Worm (Caenorhabditis elegans) whole organism, L1 larva: ENCODE data around the gene ZK381.62.
A peak's percentile ranks its signal among the peaks of the same experiment; 100 is the strongest.

Experiments used
- C16A3.4 ChIP-seq: fragments of 150-350 bp; optimal IDR thresholded peaks from 2 replicates; lab custom pipeline; 2014; ENCODE audit warnings: missing biosample characterization, missing genetic modification characterization
- Y116A8C.19 ChIP-seq: sonication (generic microtip); optimal IDR thresholded peaks from 2 replicates; lab custom pipeline; 2016; ENCODE audit warnings: missing compliant biosample characterization, missing genetic modification characterization, borderline replicate concordance
- aha-1 ChIP-seq: fragments of 150-350 bp; optimal IDR thresholded peaks from 2 replicates; lab custom pipeline; 2014; ENCODE audit warnings: missing biosample characterization, missing genetic modification characterization
- alr-1 ChIP-seq: fragments of 200-800 bp; sonication (Bioruptor generic); optimal IDR thresholded peaks from 2 replicates; lab custom pipeline; 2018; ENCODE audit warnings: borderline replicate concordance, mild to moderate bottlenecking, missing genetic modification characterization, missing compliant biosample characterization
- ama-1 ChIP-seq: fragments of 150-350 bp; optimal IDR thresholded peaks from 2 replicates; lab custom pipeline; 2014
- blmp-1 ChIP-seq: fragments of 150-350 bp; optimal IDR thresholded peaks from 2 replicates; lab custom pipeline; 2014; ENCODE audit warnings: missing biosample characterization, missing genetic modification characterization
- ceh-82 ChIP-seq, 3 experiments: fragments of 150-350 bp in 1 of 3; sonication (generic microtip) in 2 of 3; optimal IDR thresholded peaks; 2 replicates each; lab custom pipeline; 2014 to 2017; ENCODE audit warnings: missing biosample characterization in 3 of 3, missing genetic modification characterization in 3 of 3
- ces-1 ChIP-seq: fragments of 150-350 bp; optimal IDR thresholded peaks from 2 replicates; lab custom pipeline; 2014; ENCODE audit warnings: missing biosample characterization, missing genetic modification reagents, missing genetic modification characterization
- dpl-1 ChIP-seq, 3 experiments: fragments of 150-350 bp in 2 of 3; sonication (generic microtip) in 1 of 3; optimal IDR thresholded peaks; 2 replicates each; lab custom pipeline; 2014 to 2017; ENCODE audit warnings: missing biosample characterization in 3 of 3, missing genetic modification characterization in 3 of 3, missing genetic modification reagents in 3 of 3
- dsc-1 ChIP-seq: sonication (generic microtip); optimal IDR thresholded peaks from 2 replicates; lab custom pipeline; 2016; ENCODE audit warnings: mild to moderate bottlenecking, missing genetic modification characterization, missing compliant biosample characterization
- efl-1 ChIP-seq, 4 experiments: fragments of 150-350 bp; optimal IDR thresholded peaks in 3 of 4; peaks in 1 of 4; 1 replicate in 1 of 4; 2 replicates in 3 of 4; lab custom pipeline; 2014; ENCODE audit warnings: missing biosample characterization in 2 of 4, missing genetic modification characterization in 2 of 4, missing genetic modification reagents in 2 of 4
- elt-2 ChIP-seq: sonication (generic microtip); optimal IDR thresholded peaks from 2 replicates; lab custom pipeline; 2016; ENCODE audit warnings: missing genetic modification characterization, mild to moderate bottlenecking, inconsistent platforms, missing compliant biosample characterization, missing genetic modification reagents
- ets-5 ChIP-seq: fragments of 200-800 bp; sonication (Bioruptor generic); IDR thresholded peaks from 2 replicates; pipeline ENCODE4 v1.3.6; 2022; ENCODE audit warnings: missing genetic modification characterization, missing compliant biosample characterization
- fkh-10 ChIP-seq: sonication (generic microtip); optimal IDR thresholded peaks from 2 replicates; lab custom pipeline; 2017; ENCODE audit warnings: missing biosample characterization, missing genetic modification reagents, missing genetic modification characterization
- fkh-8 ChIP-seq: sonication (generic microtip); optimal IDR thresholded peaks from 2 replicates; lab custom pipeline; 2016; ENCODE audit warnings: mild to moderate bottlenecking, missing genetic modification characterization, missing compliant biosample characterization
- fos-1 ChIP-seq: fragments of 150-350 bp; optimal IDR thresholded peaks from 2 replicates; lab custom pipeline; 2014; ENCODE audit warnings: missing biosample characterization, missing genetic modification characterization
- hlh-17 ChIP-seq: fragments of 200-800 bp; sonication (Bioruptor generic); optimal IDR thresholded peaks from 2 replicates; lab custom pipeline; 2018; ENCODE audit warnings: missing genetic modification characterization, mild to moderate bottlenecking, missing compliant biosample characterization, moderate library complexity, borderline replicate concordance
- irx-1 ChIP-seq: sonication (generic microtip); optimal IDR thresholded peaks from 2 replicates; lab custom pipeline; 2016; ENCODE audit warnings: missing genetic modification characterization, missing compliant biosample characterization
- isw-1 ChIP-seq: fragments of 200-800 bp; sonication (Bioruptor generic); IDR thresholded peaks from 2 replicates; pipeline ENCODE4 v1.3.6; 2022; ENCODE audit warnings: missing genetic modification characterization, missing compliant biosample characterization
- lin-14 ChIP-seq: fragments of 200-800 bp; sonication (Bioruptor generic); optimal IDR thresholded peaks from 2 replicates; lab custom pipeline; 2018; ENCODE audit warnings: mild to moderate bottlenecking, missing genetic modification characterization, moderate library complexity, missing compliant biosample characterization
- lin-15B ChIP-seq: fragments of 150-350 bp; sonication (generic microtip); optimal IDR thresholded peaks from 3 replicates; lab custom pipeline; 2014; ENCODE audit warnings: missing biosample characterization, missing genetic modification characterization
- lin-35 ChIP-seq, 2 experiments: fragments of 150-350 bp; optimal IDR thresholded peaks; 2 replicates each; lab custom pipeline; 2014; ENCODE audit warnings: missing biosample characterization in 2 of 2, missing genetic modification characterization in 2 of 2, missing genetic modification reagents in 2 of 2
- lsy-2 ChIP-seq, 2 experiments: fragments of 150-350 bp; optimal IDR thresholded peaks; 2 replicates each; lab custom pipeline; 2014; ENCODE audit warnings: missing biosample characterization in 2 of 2, missing genetic modification characterization in 2 of 2
- nhr-11 ChIP-seq: fragments of 150-350 bp; optimal IDR thresholded peaks from 2 replicates; lab custom pipeline; 2014; ENCODE audit warnings: missing biosample characterization, missing genetic modification characterization
- nhr-237 ChIP-seq: fragments of 150-350 bp; optimal IDR thresholded peaks from 2 replicates; lab custom pipeline; 2014; ENCODE audit warnings: missing biosample characterization, missing genetic modification characterization
- nhr-71 ChIP-seq: sonication (generic microtip); optimal IDR thresholded peaks from 2 replicates; lab custom pipeline; 2016; ENCODE audit warnings: mild to moderate bottlenecking, missing genetic modification characterization, moderate library complexity, missing compliant biosample characterization
- snu-23 ChIP-seq: sonication (generic microtip); optimal IDR thresholded peaks from 2 replicates; lab custom pipeline; 2016; ENCODE audit warnings: missing genetic modification characterization, missing compliant biosample characterization
- sox-4 ChIP-seq: sonication (generic microtip); optimal IDR thresholded peaks from 2 replicates; lab custom pipeline; 2016; ENCODE audit warnings: missing genetic modification characterization, missing compliant biosample characterization
- swsn-7 ChIP-seq: sonication (generic microtip); optimal IDR thresholded peaks from 2 replicates; lab custom pipeline; 2016; ENCODE audit warnings: missing genetic modification characterization, missing compliant biosample characterization
- tlp-1 ChIP-seq: fragments of 150-350 bp; optimal IDR thresholded peaks from 2 replicates; lab custom pipeline; 2014; ENCODE audit warnings: missing biosample characterization, missing genetic modification characterization
- unc-86 ChIP-seq: sonication (generic microtip); optimal IDR thresholded peaks from 2 replicates; lab custom pipeline; 2016; ENCODE audit warnings: missing genetic modification characterization, missing compliant biosample characterization

Gene ZK381.62

DNA sequence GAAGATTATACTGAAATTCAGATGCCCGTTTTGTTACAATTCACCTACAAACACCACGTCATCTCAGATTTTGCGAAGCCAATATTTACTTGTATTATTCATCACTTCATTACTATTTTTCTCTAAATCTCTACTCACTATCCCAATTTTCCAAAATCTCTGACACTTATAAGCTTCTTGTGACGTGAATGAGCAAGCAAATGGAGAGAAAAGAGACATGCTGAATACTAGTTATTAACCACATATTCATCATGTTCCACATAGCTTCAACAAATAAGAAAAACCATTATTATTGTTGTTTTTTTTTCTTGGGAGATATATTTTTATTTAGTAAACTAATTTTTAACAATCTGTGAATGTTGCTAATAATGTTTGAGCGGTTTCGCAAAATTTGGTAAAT, 19.9 kb downstream of the ZK381.62 start:
- no peak for TF ChIP-seq tlp-1
- no peak for TF ChIP-seq lin-14 (GFP tag; lab: Kevin White, UChicago)
- TF ChIP-seq nhr-237 (tag; lab: Kevin White, UChicago), result no peak
- TF ChIP-seq sox-4 (tag; lab: Kevin White, UChicago), result peak; percentile 34
- no peak for TF ChIP-seq elt-2 (tag; lab: Kevin White, UChicago)
- TF ChIP-seq Y116A8C.19 (tag; lab: Kevin White, UChicago), result no peak
- peak; percentile 49 for TF ChIP-seq fkh-8 (tag; lab: Kevin White, UChicago)
- peak; percentile 69 for TF ChIP-seq dsc-1
- TF ChIP-seq fkh-10, result no peak
- TF ChIP-seq efl-1 (optimal IDR thresholded peaks at IDR 0.05; lab: Kevin White, UChicago), result no peak
- peak in 1 of 2 experiments; percentile 70 for TF ChIP-seq efl-1 (GFP tag; optimal IDR thresholded peaks at IDR 0.05 in 1 of 2; lab: Kevin White, UChicago)
- TF ChIP-seq isw-1 (GFP tag; lab: Robert Waterston, UW), result no peak
- TF ChIP-seq swsn-7, result no peak
- TF ChIP-seq C16A3.4 (tag; lab: Kevin White, UChicago), result no peak
- no peak for TF ChIP-seq unc-86
- TF ChIP-seq dpl-1 (GFP tag; optimal IDR thresholded peaks at IDR 0.05; lab: Kevin White, UChicago), result no peak

DNA sequence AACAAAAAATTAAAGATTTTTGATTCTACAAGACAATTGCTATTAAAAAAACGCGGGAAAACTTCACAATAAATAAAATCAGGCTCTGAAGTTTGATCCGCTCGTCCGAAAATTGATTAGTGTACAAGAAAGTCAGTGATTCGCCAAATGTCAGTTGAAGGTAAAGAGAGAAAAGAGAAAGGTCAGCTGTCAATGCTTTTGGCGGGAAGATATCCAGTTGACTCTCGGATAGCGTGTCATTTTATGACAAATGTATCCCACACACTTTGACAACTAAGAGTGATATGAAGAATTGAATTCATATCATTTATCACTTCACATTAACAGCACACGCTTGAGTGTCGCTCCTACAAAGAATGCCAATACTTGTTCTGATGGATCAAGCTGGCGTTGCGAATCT, 24.3 kb downstream of the ZK381.62 start:
- TF ChIP-seq lin-14 (GFP tag; lab: Kevin White, UChicago) (peak; percentile 54), blmp-1 (tag; lab: Kevin White, UChicago) (no peak), irx-1 (tag; lab: Kevin White, UChicago) (no peak), lin-35 (GFP tag; optimal IDR thresholded peaks at IDR 0.05; lab: Kevin White, UChicago) (peak in 1 of 2 experiments; percentile 4), unc-86 (no peak), lsy-2 (tag; optimal IDR thresholded peaks at IDR 0.05; lab: Kevin White, UChicago) (peak in 1 of 2 experiments; percentile 15), ceh-82 (tag; optimal IDR thresholded peaks at IDR 0.05; lab: Kevin White, UChicago) (no peak), dpl-1 (GFP tag; optimal IDR thresholded peaks at IDR 0.05; lab: Kevin White, UChicago) (peak in 1 of 3 experiments; percentile 33), efl-1 (optimal IDR thresholded peaks at IDR 0.05; lab: Kevin White, UChicago) (no peak), efl-1 (GFP tag; optimal IDR thresholded peaks at IDR 0.05 in 1 of 2; lab: Kevin White, UChicago) (peak in 1 of 2 experiments; percentile 10), snu-23 (GFP tag; lab: Kevin White, UChicago) (peak; percentile 23), nhr-71 (tag; lab: Kevin White, UChicago) (peak; percentile 60)

DNA sequence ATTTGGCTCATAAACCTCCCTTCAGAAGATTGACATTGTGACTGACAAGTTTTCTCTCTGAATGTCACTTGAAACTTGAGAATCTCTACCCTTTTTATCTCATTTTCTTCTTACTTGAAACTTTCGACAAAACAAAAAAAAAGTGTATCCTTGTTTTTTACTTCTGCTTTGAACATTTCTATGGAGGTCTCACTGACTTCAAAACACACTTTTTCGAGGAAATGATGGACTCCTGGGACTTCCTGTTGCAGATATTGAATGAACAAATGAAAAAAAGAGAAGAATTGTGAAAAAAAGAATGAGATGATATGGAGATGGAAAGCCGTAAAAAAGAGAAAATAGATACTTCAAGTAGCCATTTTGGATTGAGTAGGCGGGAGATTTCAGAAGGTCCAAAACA, 30.0 kb downstream of the ZK381.62 start:
- TF ChIP-seq lin-14 (GFP tag; lab: Kevin White, UChicago), result peak; percentile 35
- TF ChIP-seq nhr-11 (tag; lab: Kevin White, UChicago), result no peak
- peak; percentile 52 for TF ChIP-seq fkh-10

DNA sequence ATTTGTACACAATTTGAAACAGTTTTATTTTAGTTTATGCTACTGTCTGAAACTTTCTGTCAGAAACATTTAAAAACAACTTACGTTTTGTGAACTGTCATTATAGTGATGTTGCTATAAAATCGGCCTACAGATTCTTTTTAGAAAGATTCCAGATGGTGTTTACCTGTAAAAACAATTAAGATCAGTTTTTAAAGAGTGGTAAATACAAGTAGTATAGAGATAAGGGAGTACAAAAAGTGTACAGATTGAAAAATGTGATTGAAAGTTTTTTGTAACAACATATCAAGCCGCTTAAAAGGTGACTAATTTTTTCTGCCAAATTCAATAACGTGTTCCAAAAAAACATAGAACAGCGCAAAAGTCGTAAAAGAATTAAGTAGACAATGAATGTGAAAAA, 33.6 kb downstream of the ZK381.62 start, which contains the start of gene npr-12:
Gene npr-12, minus strand, starts transcription at position 101 of the 400 bp plus-strand sequence.
- TF ChIP-seq ets-5 (GFP tag; lab: Robert Waterston, UW), result no peak
- no peak for TF ChIP-seq ama-1
- no peak for TF ChIP-seq alr-1 (tag; lab: Kevin White, UChicago)
- no peak for TF ChIP-seq dpl-1 (GFP tag; optimal IDR thresholded peaks at IDR 0.05; lab: Kevin White, UChicago)
- TF ChIP-seq nhr-237 (tag; lab: Kevin White, UChicago), result no peak
- TF ChIP-seq swsn-7, result no peak
- no peak for TF ChIP-seq ces-1 (GFP tag; lab: Kevin White, UChicago)
- TF ChIP-seq fos-1, result no peak
- TF ChIP-seq, all 84 proteins: peak for 0

DNA sequence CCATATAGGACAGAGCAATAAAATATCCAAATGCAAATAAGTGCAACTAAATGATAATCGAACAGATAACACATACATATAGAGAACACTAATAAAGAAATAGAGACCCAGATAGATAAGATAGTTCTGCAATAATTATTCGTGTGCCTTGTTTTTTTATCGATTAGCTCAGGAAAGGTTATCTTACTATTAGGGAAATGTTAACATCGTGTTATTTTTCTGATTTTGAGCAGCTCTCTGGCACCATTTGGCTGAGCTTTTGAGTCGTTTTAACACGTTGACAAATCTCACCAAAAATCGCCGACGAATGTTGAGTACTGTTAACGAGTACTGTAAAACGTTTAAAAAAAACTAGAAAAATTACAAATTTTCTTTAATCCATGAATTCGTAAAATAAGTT, 42.7 kb downstream of the ZK381.62 start, which contains the start of gene cest-6:
Gene cest-6, minus strand, starts transcription at position 101 of the 400 bp plus-strand sequence.
- TF ChIP-seq efl-1 (optimal IDR thresholded peaks at IDR 0.05; lab: Kevin White, UChicago), result no peak
- TF ChIP-seq efl-1 (GFP tag; optimal IDR thresholded peaks at IDR 0.05 in 1 of 2; lab: Kevin White, UChicago), result no peak
- no peak for TF ChIP-seq lin-14 (GFP tag; lab: Kevin White, UChicago)
- no peak for TF ChIP-seq aha-1 (tag; lab: Kevin White, UChicago)
- TF ChIP-seq dpl-1 (GFP tag; optimal IDR thresholded peaks at IDR 0.05; lab: Kevin White, UChicago), result no peak
- no peak for TF ChIP-seq hlh-17 (GFP tag; lab: Kevin White, UChicago)
- no peak for TF ChIP-seq lin-15B (tag; lab: Kevin White, UChicago)
